Fruit fly (Drosophila melanogaster): ENCODE measurements around the gene CG14566.

Gene CG14566

DNA sequence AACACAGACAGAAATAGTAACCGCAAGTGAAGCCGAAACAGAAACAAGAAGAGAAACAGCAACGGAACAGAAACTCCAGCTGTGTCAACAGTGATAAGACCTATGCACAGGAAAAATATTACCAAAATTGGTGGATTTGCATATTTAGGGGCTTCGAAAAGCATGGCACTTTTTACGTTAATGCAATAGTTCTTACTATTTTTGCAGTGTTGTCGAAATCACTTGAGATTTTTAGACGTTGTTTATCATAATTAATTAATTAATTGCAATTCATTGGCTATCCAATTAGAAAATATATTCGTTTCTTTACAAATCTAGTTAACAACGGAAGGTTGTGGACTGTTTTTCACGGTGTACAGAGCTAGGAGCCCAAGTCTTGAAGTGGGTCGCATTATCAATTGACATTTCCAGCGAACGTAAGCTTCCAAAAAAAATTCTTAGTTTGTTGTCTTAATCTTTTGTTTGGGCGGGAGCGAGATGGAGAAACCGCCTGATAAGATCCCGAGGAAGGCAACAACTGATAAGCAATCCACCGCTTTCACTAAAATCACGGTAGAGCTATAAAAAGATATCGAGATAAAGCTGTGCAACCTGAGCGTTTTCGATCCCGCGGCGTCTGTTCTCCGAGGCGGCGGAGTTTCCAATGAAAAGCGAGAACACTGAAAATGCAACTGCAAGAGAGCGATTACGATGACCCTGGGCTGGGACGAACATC lies 12.9 kb downstream of the CG14566 start (continued):
- TF ChIP-seq CG33557 (GFP tag; optimal IDR thresholded peaks at IDR 0.05) (peak; percentile 31), crc (GFP tag; optimal IDR thresholded peaks at IDR 0.05) (no peak), az2 (GFP tag; optimal IDR thresholded peaks at IDR 0.05) (peak; percentile 9), tin (GFP tag; optimal IDR thresholded peaks at IDR 0.05) (peak; percentile 22), CG1529 (GFP tag; optimal IDR thresholded peaks at IDR 0.05) (peak; percentile 22), CG10979 (tag; optimal IDR thresholded peaks at IDR 0.05) (peak; percentile 65), CG1603 (tag; optimal IDR thresholded peaks at IDR 0.05) (peak; percentile 1), CG10431 (GFP tag; optimal IDR thresholded peaks at IDR 0.05) (no peak), Hr51 (GFP tag; optimal IDR thresholded peaks at IDR 0.05) (no peak), CG8944 (GFP tag; optimal IDR thresholded peaks at IDR 0.05) (no peak), CG8924 (tag; optimal IDR thresholded peaks at IDR 0.05) (peak; percentile 9), E2f2 (GFP tag; IDR thresholded peaks at IDR 0.05) (no peak), CG17829 (tag; optimal IDR thresholded peaks at IDR 0.05) (peak; percentile 50), Fer2 (tag; optimal IDR thresholded peaks at IDR 0.05) (no peak), Med (GFP tag) (peak; percentile 52), CG1792 (GFP tag; optimal IDR thresholded peaks at IDR 0.05) (no peak), org-1 (GFP tag; optimal IDR thresholded peaks at IDR 0.05) (no peak), fd96Cb (tag; optimal IDR thresholded peaks at IDR 0.05) (peak; percentile 38), CG12104 (GFP tag; optimal IDR thresholded peaks at IDR 0.05) (no peak), gsb (GFP tag; IDR thresholded peaks at IDR 0.05) (no peak), Mad (GFP tag; optimal IDR thresholded peaks at IDR 0.05) (no peak), row (GFP tag; IDR thresholded peaks at IDR 0.05) (peak; percentile 40; the same call in 2 of the 3 replicates), Sry-β (GFP tag; optimal IDR thresholded peaks at IDR 0.05) (no peak), zf30C (GFP tag; optimal IDR thresholded peaks at IDR 0.05) (peak; percentile 73), Chrac-16 (GFP tag; optimal IDR thresholded peaks at IDR 0.05) (peak; percentile 15), trem (tag; optimal IDR thresholded peaks at IDR 0.05) (peak; percentile 10), grn (GFP tag; optimal IDR thresholded peaks at IDR 0.05) (peak; percentile 83), CG11247 (GFP tag; IDR thresholded peaks at IDR 0.05) (peak; percentile 54; the same call in 1 of the 2 replicates), vfl (GFP tag; optimal IDR thresholded peaks at IDR 0.05) (no peak), CoRest (tag; optimal IDR thresholded peaks at IDR 0.05) (peak; percentile 25), crp (GFP tag; optimal IDR thresholded peaks at IDR 0.05) (no peak), CG8388 (GFP tag; optimal IDR thresholded peaks at IDR 0.05) (peak; percentile 32), Blimp-1 (GFP tag; optimal IDR thresholded peaks at IDR 0.05) (peak; percentile 27), CG4424 (GFP tag; optimal IDR thresholded peaks at IDR 0.05) (peak; percentile 23), tio (GFP tag; optimal IDR thresholded peaks at IDR 0.05) (peak; percentile 18), CG11723 (GFP tag; optimal IDR thresholded peaks at IDR 0.05) (no peak), CG6272 (GFP tag; IDR thresholded peaks at IDR 0.05) (no peak), CG30403 (GFP tag; optimal IDR thresholded peaks at IDR 0.05) (peak; percentile 16), bsh (GFP tag; optimal IDR thresholded peaks at IDR 0.05) (peak in 1 of 2 experiments; percentile 58), lbe (GFP tag; optimal IDR thresholded peaks at IDR 0.05) (no peak), kay (GFP tag; optimal IDR thresholded peaks at IDR 0.05) (no peak), sens (GFP tag) (peak; percentile 84), CG10267 (tag; optimal IDR thresholded peaks at IDR 0.05) (peak; percentile 27), ci (GFP tag; IDR thresholded peaks at IDR 0.05) (0 out of 3 replicates have a peak, but pooled peaks have one; percentile 29), CG14710 (tag; optimal IDR thresholded peaks at IDR 0.05) (peak; percentile 51), CG11696 (GFP tag; IDR thresholded peaks at IDR 0.05) (no peak), zen (tag; optimal IDR thresholded peaks at IDR 0.05) (peak; percentile 16), Ssrp (tag; optimal IDR thresholded peaks at IDR 0.05) (peak; percentile 33), CG9727 (GFP tag; optimal IDR thresholded peaks at IDR 0.05) (peak; percentile 29)
